Worm (Caenorhabditis elegans): Measurements from ENCODE around the gene kmo-2.

The kmo-2 gene

ce11 chrV:12063036-12063435 is 5.3 kb downstream of the kmo-2 start, which contains the start of gene clh-6 (continued):
- TF ChIP-seq tbx-9 (tag; optimal IDR thresholded peaks at IDR 0.05; ENCODE audit: borderline replicate concordance) (no peak), tlf-1 (GFP tag; optimal IDR thresholded peaks at IDR 0.05) (no peak), ztf-6 (GFP tag; IDR thresholded peaks at IDR 0.05) (no peak), C17E4.6 (GFP tag; IDR thresholded peaks at IDR 0.05) (no peak), ets-4 (GFP tag; optimal IDR thresholded peaks at IDR 0.05) (no peak), hlh-12 (tag; optimal IDR thresholded peaks at IDR 0.05) (no peak), B0336.3 (GFP tag; IDR thresholded peaks at IDR 0.05) (no peak), repo-1 (tag; optimal IDR thresholded peaks at IDR 0.05) (peak; percentile 69), mcd-1 (GFP tag; IDR thresholded peaks at IDR 0.05) (no peak), attf-5 (GFP tag; optimal IDR thresholded peaks at IDR 0.05) (no peak), pbrm-1 (GFP tag; IDR thresholded peaks at IDR 0.05) (no peak), chd-7 (tag; optimal IDR thresholded peaks at IDR 0.05) (no peak), bed-2 (GFP tag; IDR thresholded peaks at IDR 0.05) (no peak), hrde-1 (tag; optimal IDR thresholded peaks at IDR 0.05; ENCODE audit: borderline replicate concordance) (no peak), nhr-179 (tag; optimal IDR thresholded peaks at IDR 0.05) (no peak), egl-18 (GFP tag; IDR thresholded peaks at IDR 0.05) (no peak), nhr-27 (tag; optimal IDR thresholded peaks at IDR 0.05) (no peak), T07F8.4 (tag; optimal IDR thresholded peaks at IDR 0.05) (no peak), attf-6 (GFP tag; IDR thresholded peaks at IDR 0.05) (0 out of 2 replicates have a peak, but pooled peaks have one; percentile 29), bed-1 (GFP tag; IDR thresholded peaks at IDR 0.05) (no peak), sea-2 (GFP tag; IDR thresholded peaks at IDR 0.05) (no peak), somi-1 (GFP tag; optimal IDR thresholded peaks at IDR 0.05) (no peak), aptf-2 (GFP tag; conservative IDR thresholded peaks at IDR 0.05) (no peak), ceh-91 (GFP tag; IDR thresholded peaks at IDR 0.05) (no peak), F52B5.7 (tag; optimal IDR thresholded peaks at IDR 0.05) (no peak), fkh-3 (tag; optimal IDR thresholded peaks at IDR 0.05) (no peak), cebp-2 (GFP tag; IDR thresholded peaks at IDR 0.05) (no peak), madf-10 (tag; optimal IDR thresholded peaks at IDR 0.05) (no peak), F23B12.7 (tag; optimal IDR thresholded peaks at IDR 0.05; ENCODE audit: insufficient read depth) (no peak), die-1 (tag; optimal IDR thresholded peaks at IDR 0.05) (no peak), atf-7 (tag; optimal IDR thresholded peaks at IDR 0.05) (no peak), F39B2.1 (GFP tag; IDR thresholded peaks at IDR 0.05) (no peak), nfyb-1 (GFP tag; IDR thresholded peaks at IDR 0.05) (peak; percentile 50; the same call in 1 of the 2 replicates), unc-62 (GFP tag; optimal IDR thresholded peaks at IDR 0.05) (no peak), lin-26 (GFP tag; IDR thresholded peaks at IDR 0.05) (no peak), nfya-1 (tag; optimal IDR thresholded peaks at IDR 0.05; ENCODE audit: borderline replicate concordance, insufficient read depth) (no peak), tbp1 (GFP tag; optimal IDR thresholded peaks at IDR 0.05) (no peak), Y95B8A.8 (GFP tag; IDR thresholded peaks at IDR 0.05) (no peak), B0019.2 (GFP tag; conservative IDR thresholded peaks at IDR 0.05) (no peak), lir-1 (GFP tag; conservative IDR thresholded peaks at IDR 0.05) (no peak), Y79H2A.3 (GFP tag; conservative IDR thresholded peaks at IDR 0.05) (no peak), ceh-40 (GFP tag; IDR thresholded peaks at IDR 0.05) (no peak)
